Worm (Caenorhabditis elegans): ENCODE measurements around the gene F26G1.1.
"Not testable (repeated sequence)": the region's sequence is repeated elsewhere in the genome, so short reads cannot be mapped to it uniquely, and the experiment has no call there.

DNA sequence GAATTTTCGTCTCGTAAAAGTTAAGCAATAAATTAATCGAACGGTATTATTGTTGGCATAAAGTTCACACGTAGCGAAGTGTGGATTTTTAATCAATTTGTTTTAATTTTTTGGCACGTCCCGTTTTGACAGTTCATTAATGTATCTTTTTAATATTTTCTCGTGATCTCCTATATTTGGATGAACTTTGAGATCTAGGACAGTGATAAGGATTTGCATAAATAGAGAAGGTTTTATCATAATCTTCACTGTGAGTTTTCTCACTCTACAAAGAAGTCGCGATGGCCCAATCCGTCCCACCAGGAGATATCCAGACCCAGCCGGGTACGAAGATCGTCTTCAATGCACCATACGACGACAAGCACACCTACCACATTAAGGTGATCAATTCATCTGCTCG, 33.7 kb downstream of the F26G1.1 start, which contains the start of the genes C33F10.8 and msp-40:
- not testable (repeated sequence) for TF ChIP-seq nhr-28, ztf-11, nhr-11, snpc-4 (tag; optimal IDR thresholded peaks at IDR 0.05)

Data from whole organism, L3 larva.